Worm (Caenorhabditis elegans) whole organism, L3 larva: Measurements from ENCODE around the gene srx-38.
A peak's percentile ranks its signal among the peaks of the same experiment; 100 is the strongest.

Experiments
- ZK546.5 ChIP-seq: sonication (generic microtip); optimal IDR thresholded peaks from 2 replicates; lab custom pipeline; 2017; ENCODE audit warnings: missing biosample characterization, missing genetic modification characterization
- aly-2 ChIP-seq: fragments of 150-350 bp; optimal IDR thresholded peaks from 2 replicates; lab custom pipeline; 2014; ENCODE audit warnings: missing biosample characterization, missing genetic modification characterization
- ceh-28 ChIP-seq: fragments of 150-350 bp; optimal IDR thresholded peaks from 2 replicates; lab custom pipeline; 2014; ENCODE audit warnings: missing biosample characterization, missing genetic modification reagents, missing genetic modification characterization
- ceh-82 ChIP-seq: fragments of 150-350 bp; optimal IDR thresholded peaks from 2 replicates; lab custom pipeline; 2014; ENCODE audit warnings: missing biosample characterization, missing genetic modification characterization
- egl-5 ChIP-seq: fragments of 150-350 bp; optimal IDR thresholded peaks from 2 replicates; lab custom pipeline; 2017; ENCODE audit warnings: missing biosample characterization, missing genetic modification reagents, missing genetic modification characterization, inconsistent platforms
- elt-1 ChIP-seq: fragments of 150-350 bp; optimal IDR thresholded peaks from 2 replicates; lab custom pipeline; 2014; ENCODE audit warnings: missing biosample characterization, missing genetic modification characterization
- elt-2 ChIP-seq: sonication (generic microtip); optimal IDR thresholded peaks from 2 replicates; lab custom pipeline; 2016; ENCODE audit warnings: missing genetic modification reagents, mild to moderate bottlenecking, missing genetic modification characterization, missing compliant biosample characterization
- elt-3 ChIP-seq, 3 experiments: fragments of 150-350 bp in 1 of 3; sonication (generic microtip) in 2 of 3; optimal IDR thresholded peaks; 2 replicates in 2 of 3; 4 replicates in 1 of 3; lab custom pipeline; 2014 to 2017; ENCODE audit warnings: missing biosample characterization in 3 of 3, missing genetic modification characterization in 3 of 3
- fkh-10 ChIP-seq: sonication (generic microtip); optimal IDR thresholded peaks from 2 replicates; lab custom pipeline; 2017; ENCODE audit warnings: missing biosample characterization, missing genetic modification reagents, missing genetic modification characterization
- fkh-2 ChIP-seq: fragments of 150-350 bp; optimal IDR thresholded peaks from 2 replicates; lab custom pipeline; 2014; ENCODE audit warnings: missing biosample characterization, missing genetic modification reagents, missing genetic modification characterization
- hmg-11 ChIP-seq: sonication (generic microtip); optimal IDR thresholded peaks from 2 replicates; lab custom pipeline; 2016; ENCODE audit warnings: missing genetic modification characterization, missing compliant biosample characterization
- jun-1 ChIP-seq: fragments of 150-350 bp; optimal IDR thresholded peaks from 2 replicates; lab custom pipeline; 2014; ENCODE audit warnings: missing biosample characterization, missing genetic modification reagents, missing genetic modification characterization
- lin-15B ChIP-seq: fragments of 150-350 bp; optimal IDR thresholded peaks from 2 replicates; lab custom pipeline; 2014; ENCODE audit warnings: missing biosample characterization, missing genetic modification characterization
- lin-39 ChIP-seq: fragments of 150-350 bp; optimal IDR thresholded peaks from 2 replicates; lab custom pipeline; 2018; ENCODE audit warnings: missing biosample characterization, missing genetic modification reagents, missing genetic modification characterization
- lsy-12 ChIP-seq: sonication (generic microtip); optimal IDR thresholded peaks from 2 replicates; lab custom pipeline; 2016; ENCODE audit warnings: mild to moderate bottlenecking, missing genetic modification characterization, missing compliant biosample characterization
- mdl-1 ChIP-seq: fragments of 150-350 bp; optimal IDR thresholded peaks from 2 replicates; lab custom pipeline; 2014; ENCODE audit warnings: missing biosample characterization, missing genetic modification characterization
- nfya-1 ChIP-seq: sonication (generic microtip); optimal IDR thresholded peaks from 2 replicates; lab custom pipeline; 2017; ENCODE audit warnings: missing genetic modification characterization, mild to moderate bottlenecking, missing compliant biosample characterization, antibody characterized with exemption, moderate library complexity; ENCODE audit not compliant: insufficient read depth
- nhr-11 ChIP-seq: fragments of 150-350 bp; optimal IDR thresholded peaks from 2 replicates; lab custom pipeline; 2014; ENCODE audit warnings: missing biosample characterization, missing genetic modification characterization
- nhr-12 ChIP-seq: fragments of 150-350 bp; optimal IDR thresholded peaks from 2 replicates; lab custom pipeline; 2014; ENCODE audit warnings: missing biosample characterization, missing genetic modification characterization
- nhr-25 ChIP-seq: sonication (generic microtip); optimal IDR thresholded peaks from 2 replicates; lab custom pipeline; 2017; ENCODE audit warnings: missing biosample characterization, missing genetic modification characterization
- nhr-28 ChIP-seq: fragments of 150-350 bp; optimal IDR thresholded peaks from 2 replicates; lab custom pipeline; 2014; ENCODE audit warnings: missing biosample characterization, missing genetic modification characterization
- nhr-43 ChIP-seq: sonication (generic microtip); optimal IDR thresholded peaks from 2 replicates; lab custom pipeline; 2016; ENCODE audit warnings: mild to moderate bottlenecking, missing genetic modification characterization, missing compliant biosample characterization; ENCODE audit not compliant: poor library complexity, severe bottlenecking
- nhr-67 ChIP-seq: fragments of 150-350 bp; optimal IDR thresholded peaks from 2 replicates; lab custom pipeline; 2014; ENCODE audit warnings: missing biosample characterization, missing genetic modification characterization
- nhr-76 ChIP-seq: fragments of 150-350 bp; sonication (generic microtip); optimal IDR thresholded peaks from 5 replicates; lab custom pipeline; 2014; ENCODE audit warnings: missing biosample characterization, missing genetic modification characterization
- nhr-77 ChIP-seq: fragments of 150-350 bp; optimal IDR thresholded peaks from 2 replicates; lab custom pipeline; 2014; ENCODE audit warnings: missing biosample characterization, missing genetic modification characterization
- pha-4 ChIP-seq: fragments of 150-350 bp; optimal IDR thresholded peaks from 2 replicates; lab custom pipeline; 2014; ENCODE audit warnings: missing biosample characterization, missing genetic modification reagents, missing genetic modification characterization
- pqm-1 ChIP-seq: fragments of 150-350 bp; optimal IDR thresholded peaks from 2 replicates; lab custom pipeline; 2017; ENCODE audit warnings: missing biosample characterization, missing genetic modification characterization, inconsistent platforms
- sea-2 ChIP-seq: fragments of 150-350 bp; sonication (generic microtip); optimal IDR thresholded peaks from 4 replicates; lab custom pipeline; 2014; ENCODE audit warnings: missing biosample characterization, missing genetic modification reagents, missing genetic modification characterization
- snpc-4 ChIP-seq: fragments of 150-350 bp; optimal IDR thresholded peaks from 2 replicates; lab custom pipeline; 2014; ENCODE audit warnings: missing biosample characterization, missing genetic modification characterization
- unc-62 ChIP-seq: fragments of 150-350 bp; sonication (generic microtip); optimal IDR thresholded peaks from 4 replicates; lab custom pipeline; 2014; ENCODE audit warnings: missing biosample characterization, missing genetic modification reagents, missing genetic modification characterization
- zag-1 ChIP-seq: fragments of 150-350 bp; optimal IDR thresholded peaks from 2 replicates; lab custom pipeline; 2014; ENCODE audit warnings: missing biosample characterization, missing genetic modification characterization
- ztf-11 ChIP-seq: fragments of 150-350 bp; optimal IDR thresholded peaks from 2 replicates; lab custom pipeline; 2014; ENCODE audit warnings: missing biosample characterization, missing genetic modification characterization
- ztf-4 ChIP-seq: fragments of 150-350 bp; optimal IDR thresholded peaks from 2 replicates; lab custom pipeline; 2014; ENCODE audit warnings: missing biosample characterization, missing genetic modification characterization

The srx-38 gene

DNA sequence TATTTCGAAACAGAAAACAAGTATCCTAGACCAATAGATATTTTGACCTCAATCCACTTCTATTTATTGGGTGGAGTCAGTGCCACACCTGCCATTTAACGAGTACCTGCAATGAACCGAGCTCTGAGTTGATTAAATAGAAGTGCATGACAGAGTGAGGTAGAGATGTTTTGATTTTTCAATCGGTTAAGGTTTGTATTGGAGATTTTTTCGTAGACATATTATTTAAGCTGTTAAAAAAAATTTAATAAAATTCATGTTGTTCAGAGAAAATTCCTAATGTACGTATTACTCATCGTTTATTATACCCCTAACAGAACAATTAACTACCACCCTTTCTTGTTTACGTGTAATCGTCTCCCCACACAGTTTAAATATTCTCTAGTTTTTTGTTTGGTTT lies at the start of gene srx-38:
Gene srx-38, minus strand, starts transcription at position 101 of the 400 bp plus-strand sequence.
- TF ChIP-seq pqm-1 (tag; lab: Kevin White, UChicago) (no peak), ceh-28 (tag; lab: Kevin White, UChicago) (no peak), hmg-11 (tag; lab: Kevin White, UChicago) (no peak)

- no peak for TF ChIP-seq lsy-12 (tag; lab: Kevin White, UChicago)
- TF ChIP-seq pha-4 (tag; lab: Kevin White, UChicago): peak; percentile 76
- no peak for TF ChIP-seq nhr-77
- no peak for TF ChIP-seq nhr-43
- no peak for TF ChIP-seq aly-2 (tag; lab: Kevin White, UChicago)
- no peak for TF ChIP-seq zag-1 (tag; lab: Kevin White, UChicago)
- peak; percentile 3 for TF ChIP-seq pqm-1 (tag; lab: Kevin White, UChicago)
- TF ChIP-seq elt-3 (tag; optimal IDR thresholded peaks at IDR 0.05; lab: Kevin White, UChicago): no peak
- TF ChIP-seq nhr-11 (tag; lab: Kevin White, UChicago): no peak
- TF ChIP-seq nhr-28 (tag; lab: Kevin White, UChicago): no peak
- no peak for TF ChIP-seq ceh-82 (tag; lab: Kevin White, UChicago)
- TF ChIP-seq nfya-1 (tag; lab: Kevin White, UChicago): peak; percentile 46
- no peak for TF ChIP-seq lin-39 (tag; lab: Kevin White, UChicago)
- TF ChIP-seq lin-15B (tag; lab: Kevin White, UChicago): peak; percentile 66
- TF ChIP-seq unc-62 (GFP tag; lab: Kevin White, UChicago): no peak
- TF ChIP-seq jun-1: no peak
- TF ChIP-seq nhr-12: no peak
- TF ChIP-seq fkh-2: no peak
- TF ChIP-seq nhr-67 (tag; lab: Kevin White, UChicago): no peak
- no peak for TF ChIP-seq fkh-10 (GFP tag; lab: Kevin White, UChicago)
- TF ChIP-seq ztf-11 (tag; lab: Kevin White, UChicago): no peak
- TF ChIP-seq snpc-4: no peak
- TF ChIP-seq sea-2 (GFP tag; lab: Kevin White, UChicago): no peak
- TF ChIP-seq elt-2: peak; percentile 6
- TF ChIP-seq hmg-11 (tag; lab: Kevin White, UChicago): peak; percentile 40
- no peak for TF ChIP-seq nhr-76 (tag; lab: Kevin White, UChicago)
- no peak for TF ChIP-seq mdl-1 (tag; lab: Kevin White, UChicago)
- no peak for TF ChIP-seq nhr-25 (tag; lab: Kevin White, UChicago)
- no peak for TF ChIP-seq ceh-28 (tag; lab: Kevin White, UChicago)
- TF ChIP-seq egl-5 (tag; lab: Kevin White, UChicago): peak; percentile 17
- TF ChIP-seq ZK546.5 (tag; lab: Kevin White, UChicago): no peak
These were observed 48.7 kb upstream of the srx-38 start, which contains the start of gene ttc-37 for ce11 chrV:5204127-5204526. TSS of gene ttc-37 (plus strand) at chrV:5204475.

DNA sequence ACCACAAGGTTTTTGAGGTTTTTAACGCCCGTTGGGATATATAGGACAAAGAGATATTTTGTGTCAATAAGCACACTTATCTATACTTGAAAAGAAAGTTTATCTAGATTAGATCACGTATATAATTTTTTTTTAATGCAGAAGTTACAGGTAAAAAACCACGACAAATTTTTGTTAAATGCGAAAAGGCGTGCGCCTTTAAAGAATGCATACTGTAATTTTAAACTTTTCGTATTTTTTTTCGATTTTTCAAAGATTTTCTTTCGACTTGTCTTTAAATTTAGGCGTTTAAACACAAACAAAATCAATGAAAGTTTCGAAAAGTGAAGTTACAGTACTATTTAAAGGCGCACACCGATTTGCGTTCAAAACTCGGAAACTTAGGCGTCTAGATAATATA lies 48.2 kb upstream of the srx-38 start:
- no peak for TF ChIP-seq hmg-11 (tag; lab: Kevin White, UChicago)
- no peak for TF ChIP-seq nhr-43
- TF ChIP-seq snpc-4: no peak
- TF ChIP-seq nhr-12: no peak
- no peak for TF ChIP-seq elt-1
- TF ChIP-seq jun-1: no peak

DNA sequence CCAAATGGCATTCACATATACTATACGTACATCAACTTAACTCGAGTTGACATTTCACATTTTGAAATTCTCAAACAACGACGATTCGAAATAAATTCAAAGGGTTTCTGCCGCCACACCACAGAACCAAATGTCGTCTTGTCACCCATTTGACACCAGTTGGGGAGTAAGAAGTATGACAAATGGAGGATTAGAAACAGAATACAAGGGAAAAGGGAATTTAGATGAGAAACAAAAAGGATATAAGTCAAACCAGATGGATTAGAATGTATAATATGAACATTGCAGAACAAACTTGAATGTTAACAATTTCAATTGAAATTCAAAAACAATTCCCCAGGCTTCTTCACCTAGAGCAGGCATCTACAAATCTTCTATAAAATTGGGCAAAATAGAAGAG lies 46.3 kb upstream of the srx-38 start:
- no peak for TF ChIP-seq nhr-11 (tag; lab: Kevin White, UChicago)

- TF ChIP-seq nhr-11 (tag; lab: Kevin White, UChicago): no peak
- peak; percentile 68 for TF ChIP-seq fkh-10 (GFP tag; lab: Kevin White, UChicago)
These were observed 44.8 kb upstream of the srx-38 start for ce11 chrV:5200188-5200587.

ce11 chrV:5198240-5198639 lies 42.8 kb upstream of the srx-38 start, which contains the start of gene Y47A7.2:
TSS of gene Y47A7.2 (minus strand) at chrV:5198340.
- TF ChIP-seq ceh-82 (tag; lab: Kevin White, UChicago) (no peak), pha-4 (tag; lab: Kevin White, UChicago) (no peak), jun-1 (no peak), ztf-4 (tag; lab: Kevin White, UChicago) (no peak), elt-2 (no peak), ceh-28 (tag; lab: Kevin White, UChicago) (no peak), fkh-10 (GFP tag; lab: Kevin White, UChicago) (no peak), nfya-1 (tag; lab: Kevin White, UChicago) (no peak), ZK546.5 (tag; lab: Kevin White, UChicago) (no peak), nhr-12 (no peak), fkh-2 (no peak)
